Worm (Caenorhabditis elegans): ENCODE measurements around the gene F49C12.12.

DNA sequence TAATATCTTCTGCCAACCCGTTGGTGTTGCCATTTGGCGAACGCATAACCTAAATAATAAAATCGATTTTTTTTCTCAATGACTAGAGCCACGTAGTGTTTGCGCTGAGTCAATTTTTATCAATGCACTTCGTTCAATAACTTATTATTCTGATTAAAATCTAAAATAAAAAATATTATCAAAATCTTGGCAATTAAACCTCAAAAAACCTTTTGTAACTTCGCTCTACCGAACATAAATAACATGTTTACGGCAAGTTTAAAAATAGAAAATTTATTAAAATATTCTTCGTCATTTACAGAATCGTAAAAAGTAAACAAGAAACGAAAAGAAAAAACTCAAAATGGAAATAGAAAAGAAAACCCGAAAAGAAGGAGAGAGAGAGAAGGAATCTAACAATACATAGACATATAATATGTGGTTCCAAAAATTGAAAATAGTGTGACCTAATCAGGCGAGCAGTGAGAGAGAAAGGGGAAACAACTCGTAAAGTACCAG lies 22.3 kb upstream of the F49C12.12 start, which contains the start of gene pigc-1:
- TF ChIP-seq eyg-1 (tag; optimal IDR thresholded peaks at IDR 0.05) = no peak
- no peak for TF ChIP-seq tbx-2 (tag; optimal IDR thresholded peaks at IDR 0.05)
- no peak for TF ChIP-seq unc-86 (tag; optimal IDR thresholded peaks at IDR 0.05)
- TF ChIP-seq lin-11 (tag; optimal IDR thresholded peaks at IDR 0.05) = no peak
- TF ChIP-seq ets-4 (tag; optimal IDR thresholded peaks at IDR 0.05) = no peak
- TF ChIP-seq che-1 (tag; optimal IDR thresholded peaks at IDR 0.05) = no peak
- no peak for TF ChIP-seq hlh-6 (tag; optimal IDR thresholded peaks at IDR 0.05)
- TF ChIP-seq F13H6.1 (tag; optimal IDR thresholded peaks at IDR 0.05) = no peak
- TF ChIP-seq ceh-9 (tag; optimal IDR thresholded peaks at IDR 0.05) = no peak
- TF ChIP-seq ttx-3 (tag; optimal IDR thresholded peaks at IDR 0.05) = no peak
- no peak for TF ChIP-seq K09A11.1 (tag; optimal IDR thresholded peaks at IDR 0.05; ENCODE audit: insufficient read depth)
- TF ChIP-seq C38D4.7 (GFP tag; optimal IDR thresholded peaks at IDR 0.05) = no peak
- no peak for TF ChIP-seq ztf-16 (tag; optimal IDR thresholded peaks at IDR 0.05)

Data from whole organism, late embryonic.